Fruit fly (Drosophila melanogaster): Measurements from ENCODE around the gene Boh2.

Gene Boh2

DNA sequence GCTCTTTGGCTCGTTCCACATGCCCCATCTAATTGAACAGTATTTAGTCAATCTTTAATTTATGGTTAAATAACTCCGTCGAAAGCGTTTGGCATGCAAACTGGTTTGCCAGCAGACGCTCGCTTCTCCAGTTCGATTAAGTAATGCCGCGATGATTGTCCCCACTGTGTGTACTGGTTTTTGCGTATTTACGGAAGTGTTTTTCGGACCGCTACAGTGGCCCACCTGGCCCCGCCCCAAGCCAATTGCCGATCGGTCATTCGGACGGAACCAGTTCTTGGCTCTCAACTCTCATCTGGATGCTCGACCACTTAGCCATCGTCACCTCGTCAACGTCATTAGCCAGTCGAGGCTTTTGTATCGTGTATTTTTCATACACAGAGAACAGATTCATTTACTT, 17.9 kb downstream of the Boh2 start:
- no peak for TF ChIP-seq Mio (GFP tag; optimal IDR thresholded peaks at IDR 0.05)
- no peak for TF ChIP-seq Hnf4 (GFP tag; optimal IDR thresholded peaks at IDR 0.05)
- TF ChIP-seq Myc (optimal IDR thresholded peaks at IDR 0.05): no peak
- no peak for TF ChIP-seq GATAd (GFP tag; optimal IDR thresholded peaks at IDR 0.05)
- no peak for TF ChIP-seq dl (GFP tag; optimal IDR thresholded peaks at IDR 0.05; ENCODE audit: insufficient read depth in 1 of 2, partially characterized antibody in 2 of 2)
- no peak for TF ChIP-seq jim (GFP tag; optimal IDR thresholded peaks at IDR 0.05)
- TF ChIP-seq tai (GFP tag; optimal IDR thresholded peaks at IDR 0.05): no peak
- TF ChIP-seq usp (GFP tag; optimal IDR thresholded peaks at IDR 0.05): no peak
- no peak for TF ChIP-seq Vsx2 (GFP tag; optimal IDR thresholded peaks at IDR 0.05; ENCODE audit: partially characterized antibody)
- no peak for TF ChIP-seq sage (GFP tag; optimal IDR thresholded peaks at IDR 0.05)
- no peak for TF ChIP-seq rgr (GFP tag; optimal IDR thresholded peaks at IDR 0.05)
- no peak for TF ChIP-seq N (GFP tag; optimal IDR thresholded peaks at IDR 0.05)
- no peak for TF ChIP-seq h (GFP tag; optimal IDR thresholded peaks at IDR 0.05)
- no peak for TF ChIP-seq fru (GFP tag; optimal IDR thresholded peaks at IDR 0.05)
- TF ChIP-seq CG9705 (GFP tag; optimal IDR thresholded peaks at IDR 0.05): no peak
- TF ChIP-seq Rel (GFP tag; optimal IDR thresholded peaks at IDR 0.05): no peak
- TF ChIP-seq Rel (tag; optimal IDR thresholded peaks at IDR 0.05): no peak
- no peak for TF ChIP-seq pan (optimal IDR thresholded peaks at IDR 0.05)
- no peak for TF ChIP-seq OdsH (GFP tag; optimal IDR thresholded peaks at IDR 0.05)
- TF ChIP-seq psq (GFP tag; optimal IDR thresholded peaks at IDR 0.05): no peak
- no peak for TF ChIP-seq foxo (GFP tag; optimal IDR thresholded peaks at IDR 0.05)

DNA sequence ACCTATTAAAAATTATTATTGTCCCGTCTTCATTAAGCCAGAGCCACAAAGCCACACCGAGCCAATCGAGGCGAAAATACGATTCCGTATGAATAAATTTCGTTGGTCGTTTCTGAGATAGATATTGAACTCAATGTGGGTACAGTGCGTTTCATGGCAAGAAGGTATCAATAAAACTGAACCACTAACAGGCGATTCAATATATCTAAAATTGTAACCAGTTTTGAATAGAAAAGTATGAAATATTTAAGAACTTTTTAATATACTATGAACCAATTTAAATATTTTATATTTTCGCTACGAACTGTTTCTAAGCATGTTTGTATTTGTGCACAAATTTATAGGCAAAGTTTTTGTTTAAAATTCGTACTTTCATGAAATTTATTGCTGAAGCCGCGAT, 20.2 kb downstream of the Boh2 start:
- no peak for TF ChIP-seq usp (GFP tag; optimal IDR thresholded peaks at IDR 0.05)
- TF ChIP-seq sv (GFP tag; optimal IDR thresholded peaks at IDR 0.05): peak; percentile 70

DNA sequence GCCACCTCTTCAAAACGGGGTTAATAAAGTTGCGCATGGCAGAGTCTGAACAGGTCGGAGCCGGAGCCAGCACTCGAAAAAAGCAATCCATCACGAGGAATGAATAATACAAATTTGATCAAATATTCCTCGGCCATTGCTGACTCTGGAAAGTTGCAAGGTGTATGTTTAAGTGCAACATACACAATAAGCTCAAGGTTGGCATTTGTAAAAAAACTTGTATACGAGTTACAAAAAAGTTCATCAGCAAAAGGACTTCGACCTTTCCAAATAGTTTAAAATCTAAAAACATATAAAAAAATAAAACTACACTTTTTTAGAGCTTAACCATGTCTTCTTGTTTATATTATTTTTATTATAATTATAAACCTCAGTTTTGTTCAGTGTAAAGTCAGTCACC, 21.9 kb downstream of the Boh2 start:
- no peak for TF ChIP-seq jim (GFP tag; optimal IDR thresholded peaks at IDR 0.05)
- no peak for TF ChIP-seq Myc (optimal IDR thresholded peaks at IDR 0.05)
- no peak for TF ChIP-seq sage (GFP tag; optimal IDR thresholded peaks at IDR 0.05)
- TF ChIP-seq tai (GFP tag; optimal IDR thresholded peaks at IDR 0.05): no peak
- no peak for TF ChIP-seq Mio (GFP tag; optimal IDR thresholded peaks at IDR 0.05)
- TF ChIP-seq Abd-B (GFP tag; optimal IDR thresholded peaks at IDR 0.05): no peak
- no peak for TF ChIP-seq foxo (GFP tag; optimal IDR thresholded peaks at IDR 0.05)
- TF ChIP-seq Vsx2 (GFP tag; optimal IDR thresholded peaks at IDR 0.05; ENCODE audit: partially characterized antibody): no peak
- TF ChIP-seq OdsH (GFP tag; optimal IDR thresholded peaks at IDR 0.05): no peak
- no peak for TF ChIP-seq h (GFP tag; optimal IDR thresholded peaks at IDR 0.05)
- TF ChIP-seq Hr83 (GFP tag; optimal IDR thresholded peaks at IDR 0.05; ENCODE audit: poor library complexity, severe bottlenecking): no peak
- no peak for TF ChIP-seq Dfd (GFP tag; optimal IDR thresholded peaks at IDR 0.05)
- no peak for TF ChIP-seq lola (GFP tag; optimal IDR thresholded peaks at IDR 0.05)
- no peak for TF ChIP-seq dmrt93B (GFP tag; optimal IDR thresholded peaks at IDR 0.05)
- no peak for TF ChIP-seq Hnf4 (GFP tag; optimal IDR thresholded peaks at IDR 0.05)
- TF ChIP-seq usp (GFP tag; optimal IDR thresholded peaks at IDR 0.05): no peak
- no peak for TF ChIP-seq Jra (GFP tag; optimal IDR thresholded peaks at IDR 0.05)
- TF ChIP-seq Rel (GFP tag; optimal IDR thresholded peaks at IDR 0.05): no peak
- TF ChIP-seq Rel (tag; optimal IDR thresholded peaks at IDR 0.05): no peak
- TF ChIP-seq Dif (GFP tag; optimal IDR thresholded peaks at IDR 0.05; ENCODE audit: partially characterized antibody): no peak

DNA sequence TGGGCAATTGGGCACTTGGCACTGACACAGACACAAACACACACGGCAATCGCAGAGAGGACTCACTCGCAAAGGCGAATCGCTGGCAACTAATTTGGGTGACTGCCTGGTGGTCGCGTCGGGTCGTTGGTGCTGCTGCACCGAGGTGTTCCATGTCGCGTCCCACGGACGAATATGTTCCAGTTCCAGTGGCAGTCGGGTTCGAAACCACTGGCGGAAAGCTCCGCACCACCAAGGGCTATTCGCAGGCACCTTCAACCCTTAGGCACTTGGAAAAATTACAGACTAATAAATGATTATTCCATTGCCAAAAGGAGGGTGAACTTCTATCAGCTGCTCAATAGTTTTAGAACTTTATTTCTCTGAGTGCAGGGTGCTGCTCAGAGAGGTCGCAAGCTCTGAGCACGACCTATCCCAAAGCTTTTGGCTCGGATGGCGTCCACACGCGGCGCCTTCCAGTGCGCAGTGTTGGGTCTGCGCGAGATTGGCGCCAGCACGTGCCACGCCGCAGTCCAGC, 24.7 kb downstream of the Boh2 start, which contains the start of gene Ca-beta:
Gene Ca-beta, minus strand, starts transcription at position 51 of the 517 bp plus-strand sequence.
- TF ChIP-seq Jra (GFP tag; optimal IDR thresholded peaks at IDR 0.05) (no peak), br (GFP tag; optimal IDR thresholded peaks at IDR 0.05) (peak; percentile 1), fru (GFP tag; optimal IDR thresholded peaks at IDR 0.05) (peak; percentile 40), h (GFP tag; optimal IDR thresholded peaks at IDR 0.05) (peak; percentile 37), foxo (GFP tag; optimal IDR thresholded peaks at IDR 0.05) (peak in 1 of 2 experiments; percentile 58), ey (GFP tag; optimal IDR thresholded peaks at IDR 0.05) (peak; percentile 22)

- TF ChIP-seq Dif (GFP tag; optimal IDR thresholded peaks at IDR 0.05; ENCODE audit: partially characterized antibody): no peak
- no peak for TF ChIP-seq dsf (GFP tag; optimal IDR thresholded peaks at IDR 0.05; ENCODE audit: borderline replicate concordance)
- TF ChIP-seq Hr78 (GFP tag; optimal IDR thresholded peaks at IDR 0.05): no peak
- no peak for TF ChIP-seq usp (GFP tag; optimal IDR thresholded peaks at IDR 0.05)
- TF ChIP-seq Hnf4 (GFP tag; optimal IDR thresholded peaks at IDR 0.05): no peak
- no peak for TF ChIP-seq sage (GFP tag; optimal IDR thresholded peaks at IDR 0.05)
- TF ChIP-seq CG32264 (GFP tag; optimal IDR thresholded peaks at IDR 0.05): no peak
- no peak for TF ChIP-seq N (GFP tag; optimal IDR thresholded peaks at IDR 0.05)
- TF ChIP-seq CrebA (GFP tag; optimal IDR thresholded peaks at IDR 0.05; ENCODE audit: borderline replicate concordance): no peak
- no peak for TF ChIP-seq Abd-B (GFP tag; optimal IDR thresholded peaks at IDR 0.05)
- TF ChIP-seq Mio (GFP tag; optimal IDR thresholded peaks at IDR 0.05): no peak
- TF ChIP-seq sv (GFP tag; optimal IDR thresholded peaks at IDR 0.05): no peak
- TF ChIP-seq psq (GFP tag; optimal IDR thresholded peaks at IDR 0.05): no peak
These were observed 27.9 kb downstream of the Boh2 start for dm6 chr2L:11206604-11207238.

Measured in whole organism, wandering third instar larva.